Worm (Caenorhabditis elegans) whole organism, late embryonic: ENCODE data around the gene ttr-37.

Source experiments
- C08G9.2 ChIP-seq: sonication (generic microtip); optimal IDR thresholded peaks from 2 replicates; lab custom pipeline; 2016; ENCODE audit warnings: mild to moderate bottlenecking, missing genetic modification characterization, moderate library complexity, missing compliant biosample characterization
- C38D4.7 ChIP-seq: fragments of 200-800 bp; sonication (Bioruptor generic); optimal IDR thresholded peaks from 2 replicates; lab custom pipeline; 2018; ENCODE audit warnings: mild to moderate bottlenecking, missing genetic modification characterization, moderate library complexity, missing compliant biosample characterization
- F13H6.1 ChIP-seq: sonication (generic microtip); optimal IDR thresholded peaks from 2 replicates; lab custom pipeline; 2016; ENCODE audit warnings: missing genetic modification characterization, missing compliant biosample characterization
- K02D7.2 ChIP-seq: sonication (generic microtip); optimal IDR thresholded peaks from 2 replicates; lab custom pipeline; 2017; ENCODE audit warnings: mild to moderate bottlenecking, missing genetic modification characterization, missing compliant biosample characterization
- Y22D7AL.16 ChIP-seq: sonication (generic microtip); optimal IDR thresholded peaks from 2 replicates; lab custom pipeline; 2016; ENCODE audit warnings: missing genetic modification characterization, missing compliant biosample characterization
- ama-1 ChIP-seq: fragments of 150-350 bp; optimal IDR thresholded peaks from 2 replicates; lab custom pipeline; 2014
- ceh-14 ChIP-seq: sonication (generic microtip); optimal IDR thresholded peaks from 2 replicates; lab custom pipeline; 2016; ENCODE audit warnings: missing genotype, missing genetic modification characterization, missing compliant biosample characterization
- ceh-18 ChIP-seq: sonication (generic microtip); optimal IDR thresholded peaks from 2 replicates; lab custom pipeline; 2016; ENCODE audit warnings: missing genetic modification characterization, missing compliant biosample characterization
- ceh-19 ChIP-seq: fragments of 200-800 bp; sonication (Bioruptor generic); optimal IDR thresholded peaks from 2 replicates; lab custom pipeline; 2018; ENCODE audit warnings: mild to moderate bottlenecking, missing genetic modification characterization, missing compliant biosample characterization
- ceh-2 ChIP-seq: sonication (generic microtip); optimal IDR thresholded peaks from 2 replicates; lab custom pipeline; 2016; ENCODE audit warnings: missing genotype, missing genetic modification characterization, missing compliant biosample characterization
- ceh-22 ChIP-seq: sonication (generic microtip); optimal IDR thresholded peaks from 2 replicates; lab custom pipeline; 2017; ENCODE audit warnings: missing biosample characterization, missing genetic modification characterization
- ceh-24 ChIP-seq: sonication (generic microtip); optimal IDR thresholded peaks from 2 replicates; lab custom pipeline; 2016; ENCODE audit warnings: mild to moderate bottlenecking, missing genetic modification characterization, missing compliant biosample characterization
- ceh-30 ChIP-seq: fragments of 150-350 bp; optimal IDR thresholded peaks from 2 replicates; lab custom pipeline; 2014; ENCODE audit warnings: missing biosample characterization, missing genetic modification characterization
- ceh-45 ChIP-seq: fragments of 200-800 bp; sonication (Bioruptor generic); IDR thresholded peaks from 2 replicates; pipeline ENCODE4 v1.3.6; 2022; ENCODE audit warnings: missing genetic modification reagents, missing genetic modification characterization, missing compliant biosample characterization
- ceh-48 ChIP-seq: sonication (generic microtip); optimal IDR thresholded peaks from 2 replicates; lab custom pipeline; 2016; ENCODE audit warnings: missing genetic modification characterization, inconsistent platforms, missing compliant biosample characterization
- ceh-6 ChIP-seq: fragments of 200-800 bp; sonication (Bioruptor generic); optimal IDR thresholded peaks from 2 replicates; lab custom pipeline; 2018; ENCODE audit warnings: mild to moderate bottlenecking, missing genetic modification characterization, missing compliant biosample characterization
- ceh-9 ChIP-seq: sonication (generic microtip); optimal IDR thresholded peaks from 2 replicates; lab custom pipeline; 2016; ENCODE audit warnings: mild to moderate bottlenecking, missing genetic modification characterization, inconsistent platforms, missing compliant biosample characterization
- dve-1 ChIP-seq: sonication (generic microtip); optimal IDR thresholded peaks from 2 replicates; lab custom pipeline; 2017; ENCODE audit warnings: antibody characterized with exemption, mild to moderate bottlenecking, missing genetic modification characterization, missing compliant biosample characterization
- elt-2 ChIP-seq: sonication (generic microtip); optimal IDR thresholded peaks from 2 replicates; lab custom pipeline; 2016; ENCODE audit warnings: missing genetic modification reagents, missing genetic modification characterization, missing compliant biosample characterization
- elt-4 ChIP-seq: sonication (generic microtip); optimal IDR thresholded peaks from 2 replicates; lab custom pipeline; 2016; ENCODE audit warnings: missing genetic modification characterization, missing compliant biosample characterization
- ets-4 ChIP-seq: sonication (generic microtip); optimal IDR thresholded peaks from 2 replicates; lab custom pipeline; 2016; ENCODE audit warnings: missing genetic modification characterization, missing compliant biosample characterization
- fkh-6 ChIP-seq: sonication (generic microtip); optimal IDR thresholded peaks from 2 replicates; lab custom pipeline; 2016; ENCODE audit warnings: missing genetic modification characterization, missing compliant biosample characterization
- hlh-13 ChIP-seq: fragments of 200-800 bp; sonication (Bioruptor generic); optimal IDR thresholded peaks from 2 replicates; lab custom pipeline; 2018; ENCODE audit warnings: mild to moderate bottlenecking, missing genetic modification characterization, missing compliant biosample characterization
- hlh-15 ChIP-seq: sonication (generic microtip); optimal IDR thresholded peaks from 2 replicates; lab custom pipeline; 2016; ENCODE audit warnings: missing genetic modification characterization, missing compliant biosample characterization
- hlh-30 ChIP-seq: sonication (generic microtip); optimal IDR thresholded peaks from 2 replicates; lab custom pipeline; 2017; ENCODE audit warnings: antibody characterized with exemption, missing genetic modification characterization, missing compliant biosample characterization; ENCODE audit not compliant: insufficient read depth
- hlh-8 ChIP-seq: sonication (generic microtip); optimal IDR thresholded peaks from 2 replicates; lab custom pipeline; 2016; ENCODE audit warnings: missing genotype, missing genetic modification characterization, missing compliant biosample characterization
- madf-2 ChIP-seq: sonication (generic microtip); optimal IDR thresholded peaks from 2 replicates; lab custom pipeline; 2017; ENCODE audit warnings: missing genetic modification characterization, missing compliant biosample characterization
- mec-3 ChIP-seq: sonication (generic microtip); optimal IDR thresholded peaks from 2 replicates; lab custom pipeline; 2016; ENCODE audit warnings: borderline replicate concordance, missing genetic modification characterization, missing compliant biosample characterization
- nfya-1 ChIP-seq: sonication (generic microtip); optimal IDR thresholded peaks from 2 replicates; lab custom pipeline; 2017; ENCODE audit warnings: missing genetic modification characterization, mild to moderate bottlenecking, missing compliant biosample characterization, antibody characterized with exemption, moderate library complexity
- odd-2 ChIP-seq: sonication (generic microtip); optimal IDR thresholded peaks from 2 replicates; lab custom pipeline; 2017; ENCODE audit warnings: antibody characterized with exemption, mild to moderate bottlenecking, missing genetic modification characterization, missing compliant biosample characterization
- pat-9 ChIP-seq: fragments of 200-800 bp; sonication (Bioruptor generic); optimal IDR thresholded peaks from 2 replicates; lab custom pipeline; 2018; ENCODE audit warnings: mild to moderate bottlenecking, missing genetic modification characterization, moderate library complexity, missing compliant biosample characterization
- pha-4 ChIP-seq: fragments of 150-350 bp; optimal IDR thresholded peaks from 2 replicates; lab custom pipeline; 2018; ENCODE audit warnings: missing biosample characterization, missing genetic modification reagents, missing genetic modification characterization
- pqm-1 ChIP-seq: sonication (generic microtip); optimal IDR thresholded peaks from 2 replicates; lab custom pipeline; 2016; ENCODE audit warnings: missing genetic modification characterization, missing compliant biosample characterization
- pros-1 ChIP-seq: fragments of 150-350 bp; optimal IDR thresholded peaks from 2 replicates; lab custom pipeline; 2014; ENCODE audit warnings: missing biosample characterization, missing genetic modification reagents, missing genetic modification characterization
- ref-2 ChIP-seq: sonication (generic microtip); optimal IDR thresholded peaks from 2 replicates; lab custom pipeline; 2016; ENCODE audit warnings: missing genetic modification characterization, missing compliant biosample characterization
- rnt-1 ChIP-seq: sonication (generic microtip); optimal IDR thresholded peaks from 2 replicates; lab custom pipeline; 2016; ENCODE audit warnings: missing genetic modification characterization, missing compliant biosample characterization
- sdc-2 ChIP-seq: sonication (generic microtip); optimal IDR thresholded peaks from 2 replicates; lab custom pipeline; 2016; ENCODE audit warnings: missing genotype, missing genetic modification characterization, missing compliant biosample characterization
- sox-2 ChIP-seq: fragments of 200-800 bp; sonication (Bioruptor generic); IDR thresholded peaks from 2 replicates; pipeline ENCODE4 v1.3.6; 2022; ENCODE audit warnings: missing genetic modification reagents, missing genetic modification characterization, missing compliant biosample characterization
- syd-9 ChIP-seq: sonication (generic microtip); optimal IDR thresholded peaks from 2 replicates; lab custom pipeline; 2016; ENCODE audit warnings: mild to moderate bottlenecking, missing genetic modification characterization, moderate library complexity, missing compliant biosample characterization
- tbx-2 ChIP-seq: sonication (generic microtip); optimal IDR thresholded peaks from 2 replicates; lab custom pipeline; 2016; ENCODE audit warnings: missing genetic modification characterization, missing compliant biosample characterization
- tbx-7 ChIP-seq: sonication (generic microtip); optimal IDR thresholded peaks from 2 replicates; lab custom pipeline; 2016; ENCODE audit warnings: missing genotype, missing genetic modification characterization, missing compliant biosample characterization
- ttx-3 ChIP-seq: sonication (generic microtip); optimal IDR thresholded peaks from 2 replicates; lab custom pipeline; 2016; ENCODE audit warnings: missing genetic modification reagents, missing genetic modification characterization, missing compliant biosample characterization
- unc-3 ChIP-seq, 2 experiments: fragments of 200-800 bp in 1 of 2; sonication (Bioruptor generic) in 1 of 2; sonication (generic microtip) in 1 of 2; conservative IDR thresholded peaks in 1 of 2; optimal IDR thresholded peaks in 1 of 2; 2 replicates each; pipeline versions ENCODE4 v1.3.6 to Lab custom; 2016 to 2022; ENCODE audit warnings: missing compliant biosample characterization in 2 of 2, missing genetic modification characterization in 2 of 2, missing genetic modification reagents in 1 of 2
- unc-55 ChIP-seq: sonication (generic microtip); optimal IDR thresholded peaks from 2 replicates; lab custom pipeline; 2017; ENCODE audit warnings: missing biosample characterization, missing genetic modification reagents, missing genetic modification characterization

The ttr-37 gene

DNA sequence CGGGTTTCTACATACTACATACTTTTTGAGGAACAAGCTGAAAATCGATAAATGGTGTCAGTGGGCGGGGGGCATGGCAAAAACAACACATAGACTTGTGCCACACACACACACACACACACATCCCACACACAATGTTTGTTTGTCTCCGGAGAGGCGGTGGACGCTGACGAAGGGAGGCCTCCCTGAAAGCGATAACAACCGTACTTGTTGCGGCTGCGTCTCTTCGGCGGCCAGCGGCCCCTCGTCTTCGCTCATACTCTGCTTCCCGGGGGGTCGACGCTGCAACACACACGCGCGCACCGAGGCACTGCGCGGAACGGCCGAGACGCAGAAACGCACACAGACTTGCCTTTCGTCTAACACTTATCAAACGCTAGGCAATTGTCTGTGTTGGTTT, 17.3 kb downstream of the ttr-37 start (continued):
- TF ChIP-seq unc-3 (GFP tag; conservative IDR thresholded peaks at IDR 0.05; lab: Robert Waterston, UW): no peak
- TF ChIP-seq unc-3 (tag; optimal IDR thresholded peaks at IDR 0.05; lab: Kevin White, UChicago): no peak
- peak; percentile 70 for TF ChIP-seq ceh-18 (tag; lab: Kevin White, UChicago)
- no peak for TF ChIP-seq elt-4 (tag; lab: Kevin White, UChicago)
- no peak for TF ChIP-seq sox-2 (GFP tag; lab: Robert Waterston, UW)
- peak; percentile 9 for TF ChIP-seq hlh-8
- no peak for TF ChIP-seq ceh-45 (GFP tag; lab: Robert Waterston, UW)
- peak; percentile 82 for TF ChIP-seq pros-1 (tag; lab: Kevin White, UChicago)
- TF ChIP-seq hlh-15: no peak
- no peak for TF ChIP-seq pha-4 (tag; lab: Kevin White, UChicago)
- TF ChIP-seq C08G9.2 (tag; lab: Kevin White, UChicago): peak; percentile 61
- no peak for TF ChIP-seq fkh-6 (tag; lab: Kevin White, UChicago)
- TF ChIP-seq K02D7.2 (tag; lab: Kevin White, UChicago): no peak
- no peak for TF ChIP-seq ceh-22 (tag; lab: Kevin White, UChicago)
- no peak for TF ChIP-seq Y22D7AL.16 (tag; lab: Kevin White, UChicago)
- no peak for TF ChIP-seq mec-3 (tag; lab: Kevin White, UChicago)
- no peak for TF ChIP-seq tbx-7 (tag; lab: Kevin White, UChicago)
- TF ChIP-seq, all 69 proteins: peak for 27

DNA sequence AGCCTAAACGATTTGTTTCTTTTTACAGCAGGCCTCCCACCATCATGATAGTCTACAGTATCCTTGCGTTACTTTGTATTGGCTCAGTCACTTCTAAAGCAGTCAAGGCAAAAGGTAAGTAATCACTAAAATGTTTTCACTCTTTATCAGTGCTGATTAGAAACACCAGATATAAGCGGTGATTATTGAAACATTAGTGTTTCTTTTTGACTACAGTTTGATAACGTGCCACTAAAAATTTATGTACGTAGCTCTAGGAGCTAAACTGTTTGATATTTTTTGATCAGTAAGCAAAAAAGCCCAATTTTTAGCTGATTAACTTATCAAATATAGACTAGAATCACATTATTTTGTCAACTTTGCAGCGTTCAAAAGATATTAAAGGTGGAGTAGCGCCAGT, 25.4 kb downstream of the ttr-37 start:
- TF ChIP-seq odd-2: no peak
- TF ChIP-seq elt-2 (tag; lab: Kevin White, UChicago): peak; percentile 30

- peak; percentile 27 for TF ChIP-seq sdc-2
- peak; percentile 32 for TF ChIP-seq rnt-1
- TF ChIP-seq hlh-30: no peak
Observed at ce11 chrX:1311084-1311483, 25.9 kb downstream of the ttr-37 start, which contains the start of gene H42K12.3. H42K12.3 (plus strand) TSS chrX:1311391.

DNA sequence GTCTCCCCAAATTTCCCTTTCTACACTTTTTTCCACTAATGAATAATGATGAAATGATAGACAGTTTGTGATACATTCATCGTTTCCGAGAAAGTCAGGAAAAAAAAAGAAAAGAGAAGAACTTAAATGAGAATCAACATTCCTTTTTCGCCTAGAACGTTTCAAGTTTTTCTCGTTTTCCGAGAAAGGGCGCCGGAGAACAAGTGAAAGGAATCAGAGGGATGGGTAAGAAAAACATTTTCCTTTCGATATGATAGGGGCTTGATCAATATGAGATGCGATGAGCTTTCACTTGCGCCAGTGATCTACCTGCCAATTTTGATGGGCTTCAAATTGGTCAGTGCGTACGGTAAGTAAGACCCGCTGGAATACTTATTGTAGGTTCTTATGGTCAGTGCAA, 27.5 kb downstream of the ttr-37 start:
- TF ChIP-seq ttx-3 (tag; lab: Kevin White, UChicago) (no peak), fkh-6 (tag; lab: Kevin White, UChicago) (no peak), ceh-2 (tag; lab: Kevin White, UChicago) (no peak), ceh-9 (tag; lab: Kevin White, UChicago) (no peak), pat-9 (tag; lab: Kevin White, UChicago) (no peak), K02D7.2 (tag; lab: Kevin White, UChicago) (no peak), ets-4 (tag; lab: Kevin White, UChicago) (no peak), ama-1 (lab: Kevin White, UChicago) (no peak), ceh-24 (tag; lab: Kevin White, UChicago) (no peak), ceh-19 (GFP tag; lab: Kevin White, UChicago) (no peak), unc-55 (GFP tag; lab: Kevin White, UChicago) (no peak), ceh-30 (tag; lab: Kevin White, UChicago) (no peak), hlh-13 (GFP tag; lab: Kevin White, UChicago) (no peak)

- TF ChIP-seq F13H6.1 (tag; lab: Kevin White, UChicago) (peak; percentile 79), elt-4 (tag; lab: Kevin White, UChicago) (no peak), pat-9 (tag; lab: Kevin White, UChicago) (no peak), nfya-1 (peak; percentile 82), rnt-1 (peak; percentile 68), C38D4.7 (GFP tag; lab: Kevin White, UChicago) (no peak), ceh-6 (no peak), sdc-2 (peak; percentile 94), pqm-1 (tag; lab: Kevin White, UChicago) (peak; percentile 56), ceh-30 (tag; lab: Kevin White, UChicago) (peak; percentile 5), unc-3 (GFP tag; conservative IDR thresholded peaks at IDR 0.05; lab: Robert Waterston, UW) (no peak), unc-3 (tag; optimal IDR thresholded peaks at IDR 0.05; lab: Kevin White, UChicago) (peak; percentile 24), unc-55 (GFP tag; lab: Kevin White, UChicago) (peak; percentile 65), elt-2 (tag; lab: Kevin White, UChicago) (peak; percentile 64), ref-2 (tag; lab: Kevin White, UChicago) (peak; percentile 69), dve-1 (tag; lab: Kevin White, UChicago) (peak; percentile 58), madf-2 (tag; lab: Kevin White, UChicago) (peak; percentile 27), syd-9 (tag; lab: Kevin White, UChicago) (peak; percentile 67), ceh-14 (tag; lab: Kevin White, UChicago) (peak; percentile 26), sox-2 (GFP tag; lab: Robert Waterston, UW) (no peak; the same call in 1 of the 2 replicates), tbx-2 (tag; lab: Kevin White, UChicago) (peak; percentile 94), ceh-48 (tag; lab: Kevin White, UChicago) (peak; percentile 47)
Observed at ce11 chrX:1302267-1302666, 34.7 kb downstream of the ttr-37 start.
